Worm (Caenorhabditis elegans): Measurements from ENCODE around the gene Y57G11C.1142.
"Not testable (repeated sequence)": the region's sequence is repeated elsewhere in the genome, so short reads cannot be mapped to it uniquely, and the experiment has no call there.

DNA sequence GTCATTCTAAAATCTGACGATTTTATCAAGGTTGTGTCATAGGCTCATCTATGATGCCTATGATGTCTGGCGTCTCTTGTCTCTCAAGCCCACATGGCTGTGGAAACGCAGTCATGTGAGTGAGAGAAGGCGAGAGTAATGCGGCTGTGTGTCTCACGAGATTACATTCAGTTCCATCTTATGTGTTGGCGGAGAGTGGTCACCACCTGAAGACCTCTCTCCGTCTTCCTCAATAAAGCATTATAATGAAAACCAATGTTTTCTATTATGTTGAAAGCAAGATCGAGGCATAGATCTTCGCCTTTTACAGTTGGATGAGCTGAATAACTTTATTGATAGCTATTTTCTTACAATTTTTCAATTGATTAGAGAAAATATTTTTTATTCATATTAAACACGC lies 39.1 kb upstream of the Y57G11C.1142 start:
- not testable (repeated sequence) for TF ChIP-seq unc-39, lin-39, egl-27, skn-1 (tag; optimal IDR thresholded peaks at IDR 0.05)
- TF ChIP-seq ama-1 (optimal IDR thresholded peaks at IDR 0.05), result peak; percentile 65

Measured in whole organism, L2 larva.